Fruit fly (Drosophila melanogaster) whole organism, embryonic: ENCODE measurements around the gene cindr.
A peak's percentile ranks its signal among the peaks of the same experiment; 100 is the strongest.

ENCODE experiments used
- Asciz ChIP-seq: fragments of 200-800 bp; sonication (Bioruptor generic); optimal IDR thresholded peaks from 2 replicates; lab custom pipeline; 2017; ENCODE audit warnings: missing biosample characterization, mild to moderate bottlenecking, missing genetic modification characterization, missing genetic modification reagents
- Atf-2 ChIP-seq: fragments of 200-800 bp; sonication (Bioruptor generic); optimal IDR thresholded peaks from 2 replicates; lab custom pipeline; 2016; ENCODE audit warnings: missing biosample characterization, missing genetic modification characterization
- Awh ChIP-seq: fragments of 200-800 bp; sonication (Bioruptor generic); IDR thresholded peaks from 2 replicates; pipeline ENCODE4, ENCODE4 v1.3.6; 2022; ENCODE audit warnings: missing biosample characterization, missing genetic modification characterization
- BEAF-32 ChIP-seq: fragments of 200-800 bp; sonication (Bioruptor generic); optimal IDR thresholded peaks from 3 replicates; lab custom pipeline; 2017; ENCODE audit warnings: missing biosample characterization, missing genetic modification characterization, mild to moderate bottlenecking, moderate library complexity, missing genetic modification reagents
- CG10366 ChIP-seq: fragments of 200-800 bp; sonication (Bioruptor generic); IDR thresholded peaks from 2 replicates; pipeline ENCODE4 v1.3.6; 2022; ENCODE audit warnings: missing biosample characterization, missing genetic modification characterization
- CG10462 ChIP-seq: fragments of 200-800 bp; sonication (Bioruptor generic); optimal IDR thresholded peaks from 2 replicates; lab custom pipeline; 2016; ENCODE audit warnings: missing biosample characterization, missing genetic modification characterization
- CG12391 ChIP-seq: fragments of 200-800 bp; sonication (Bioruptor generic); optimal IDR thresholded peaks from 3 replicates; lab custom pipeline; 2018; ENCODE audit warnings: missing biosample characterization, mild to moderate bottlenecking, missing genetic modification characterization, moderate library complexity
- CG17385 ChIP-seq: fragments of 200-800 bp; sonication (Bioruptor generic); optimal IDR thresholded peaks from 3 replicates; lab custom pipeline; 2018; ENCODE audit warnings: missing biosample characterization, mild to moderate bottlenecking, missing genetic modification characterization
- CG1832 ChIP-seq: fragments of 200-800 bp; sonication (Bioruptor generic); optimal IDR thresholded peaks from 2 replicates; lab custom pipeline; 2017; ENCODE audit warnings: missing biosample characterization, mild to moderate bottlenecking, missing genetic modification characterization, inconsistent platforms
- CG30403 ChIP-seq: fragments of 200-800 bp; sonication (Bioruptor generic); optimal IDR thresholded peaks from 3 replicates; lab custom pipeline; 2016; ENCODE audit warnings: missing biosample characterization, missing genetic modification characterization
- CG31441 ChIP-seq: fragments of 200-800 bp; sonication (Bioruptor generic); IDR thresholded peaks from 2 replicates; pipeline ENCODE4 v1.3.6; 2022; ENCODE audit warnings: missing biosample characterization, missing genetic modification characterization
- CG34224 ChIP-seq: fragments of 200-800 bp; sonication (Bioruptor generic); IDR thresholded peaks from 3 replicates; pipeline ENCODE4 v1.3.6; 2022; ENCODE audit warnings: missing biosample characterization, missing genetic modification characterization; ENCODE audit not compliant: partially characterized antibody
- CG3847 ChIP-seq: fragments of 200-800 bp; sonication (Bioruptor generic); IDR thresholded peaks from 2 replicates; pipeline ENCODE4 v1.3.6; 2022; ENCODE audit warnings: missing biosample characterization, missing genetic modification characterization
- CG4360 ChIP-seq: fragments of 200-800 bp; sonication (Bioruptor generic); IDR thresholded peaks from 2 replicates; pipeline ENCODE4 v1.3.6; 2022; ENCODE audit warnings: missing biosample characterization, missing genetic modification characterization
- CG7372 ChIP-seq: fragments of 200-800 bp; sonication (Bioruptor generic); IDR thresholded peaks from 2 replicates; pipeline ENCODE4 v1.3.6; 2022; ENCODE audit warnings: missing biosample characterization, missing genetic modification characterization
- CG7963 ChIP-seq: fragments of 200-800 bp; sonication (Bioruptor generic); IDR thresholded peaks from 3 replicates; pipeline ENCODE4 v1.3.6; 2022; ENCODE audit warnings: missing biosample characterization, missing genetic modification characterization; ENCODE audit not compliant: partially characterized antibody
- Deaf1 ChIP-seq: fragments of 200-800 bp; optimal IDR thresholded peaks from 3 replicates; lab custom pipeline; 2019; ENCODE audit warnings: missing biosample characterization, mild to moderate bottlenecking, missing genetic modification characterization, moderate library complexity
- Doc3 ChIP-seq: fragments of 200-800 bp; sonication (Bioruptor generic); IDR thresholded peaks from 3 replicates; pipeline ENCODE4 v1.3.6; 2022; ENCODE audit warnings: missing biosample characterization, missing genetic modification characterization; ENCODE audit not compliant: partially characterized antibody
- HLH4C ChIP-seq: fragments of 200-800 bp; sonication (Bioruptor generic); IDR thresholded peaks from 3 replicates; pipeline ENCODE4 v1.3.6; 2022; ENCODE audit warnings: missing biosample characterization, missing genetic modification characterization; ENCODE audit not compliant: partially characterized antibody
- HmgZ ChIP-seq: fragments of 200-800 bp; sonication (Bioruptor generic); optimal IDR thresholded peaks from 2 replicates; lab custom pipeline; 2018; ENCODE audit warnings: missing biosample characterization, mild to moderate bottlenecking, missing genetic modification characterization
- Nf-YB ChIP-seq: fragments of 200-800 bp; sonication (Bioruptor generic); optimal IDR thresholded peaks from 3 replicates; lab custom pipeline; 2019; ENCODE audit warnings: missing biosample characterization, mild to moderate bottlenecking, missing genetic modification characterization, moderate library complexity
- Sin3A ChIP-seq: fragments of >200 bp; optimal IDR thresholded peaks from 2 replicates; lab custom pipeline; 2018
- Sox100B ChIP-seq: fragments of 200-800 bp; sonication (Bioruptor generic); optimal IDR thresholded peaks from 3 replicates; lab custom pipeline; 2018; ENCODE audit warnings: missing biosample characterization, mild to moderate bottlenecking, missing genetic modification characterization
- amos ChIP-seq: fragments of 200-800 bp; sonication (Bioruptor generic); IDR thresholded peaks from 2 replicates; pipeline ENCODE4 v1.3.6; 2022; ENCODE audit warnings: missing biosample characterization, missing genetic modification characterization; ENCODE audit not compliant: partially characterized antibody
- ara ChIP-seq: fragments of 200-800 bp; sonication (Bioruptor generic); IDR thresholded peaks from 2 replicates; pipeline ENCODE4 v1.3.6; 2022; ENCODE audit warnings: missing biosample characterization, missing genetic modification characterization
- ase ChIP-seq: fragments of 200-800 bp; sonication (Bioruptor generic); IDR thresholded peaks from 3 replicates; pipeline ENCODE4 v1.3.6; 2022; ENCODE audit warnings: missing biosample characterization, missing genetic modification characterization
- az2 ChIP-seq: fragments of 200-800 bp; sonication (Bioruptor generic); optimal IDR thresholded peaks from 3 replicates; lab custom pipeline; 2016; ENCODE audit warnings: missing biosample characterization, missing genetic modification characterization
- bcd ChIP-seq: fragments of 200-800 bp; sonication (Bioruptor generic); optimal IDR thresholded peaks from 2 replicates; lab custom pipeline; 2017; ENCODE audit warnings: missing biosample characterization, mild to moderate bottlenecking, missing genetic modification characterization
- cg ChIP-seq: fragments of 200-800 bp; sonication (Bioruptor generic); optimal IDR thresholded peaks from 3 replicates; lab custom pipeline; 2019; ENCODE audit warnings: missing biosample characterization, mild to moderate bottlenecking, missing genetic modification characterization, moderate library complexity
- chif ChIP-seq, 2 experiments: fragments of 200-800 bp; sonication (Bioruptor generic); optimal IDR thresholded peaks; 3 replicates each; lab custom pipeline; 2016; ENCODE audit warnings: missing biosample characterization in 2 of 2, missing genetic modification characterization in 2 of 2
- chinmo ChIP-seq: fragments of 200-800 bp; sonication (Bioruptor generic); IDR thresholded peaks from 4 replicates; pipeline ENCODE4 v1.3.6; 2022; ENCODE audit warnings: missing biosample characterization, missing genetic modification characterization; ENCODE audit not compliant: partially characterized antibody
- crol ChIP-seq: fragments of 200-800 bp; sonication (Bioruptor generic); IDR thresholded peaks from 2 replicates; pipeline ENCODE4 v1.3.6; 2022; ENCODE audit warnings: missing biosample characterization, missing genetic modification characterization
- dmrt11E ChIP-seq: fragments of 200-800 bp; sonication (Bioruptor generic); optimal IDR thresholded peaks from 3 replicates; lab custom pipeline; 2018; ENCODE audit warnings: missing biosample characterization, mild to moderate bottlenecking, missing genetic modification characterization, moderate library complexity
- dpn ChIP-seq, 2 experiments: fragments of 200-800 bp; sonication (Bioruptor generic); optimal IDR thresholded peaks; 3 replicates each; lab custom pipeline; 2016; ENCODE audit warnings: missing biosample characterization in 2 of 2, missing genetic modification characterization in 2 of 2
- ewg ChIP-seq: fragments of 200-800 bp; sonication (Bioruptor generic); optimal IDR thresholded peaks from 3 replicates; lab custom pipeline; 2017; ENCODE audit warnings: mild to moderate bottlenecking, missing biosample characterization, missing genetic modification reagents, missing genetic modification characterization
- fd64A ChIP-seq: fragments of 200-800 bp; sonication (Bioruptor generic); optimal IDR thresholded peaks from 3 replicates; lab custom pipeline; 2018; ENCODE audit warnings: missing biosample characterization, mild to moderate bottlenecking, missing genetic modification characterization
- hbn ChIP-seq: fragments of 200-800 bp; sonication (Bioruptor generic); IDR thresholded peaks from 2 replicates; pipeline ENCODE4 v1.3.6; 2022; ENCODE audit warnings: missing biosample characterization, missing genetic modification characterization; ENCODE audit not compliant: partially characterized antibody
- jing ChIP-seq: fragments of 200-800 bp; sonication (Bioruptor generic); optimal IDR thresholded peaks from 2 replicates; lab custom pipeline; 2018; ENCODE audit warnings: missing biosample characterization, mild to moderate bottlenecking, missing genetic modification characterization
- lola ChIP-seq, 3 experiments: fragments of >200 bp in 2 of 3; fragments of 200-800 bp in 1 of 3; sonication (Bioruptor generic) in 1 of 3; optimal IDR thresholded peaks; 2 replicates each; lab custom pipeline; 2017 to 2019; ENCODE audit warnings: missing biosample characterization in 3 of 3, missing genetic modification characterization in 3 of 3, mild to moderate bottlenecking in 1 of 3, moderate library complexity in 1 of 3
- nmo ChIP-seq: fragments of 200-800 bp; sonication (Bioruptor generic); optimal IDR thresholded peaks from 2 replicates; lab custom pipeline; 2018; ENCODE audit warnings: missing biosample characterization, mild to moderate bottlenecking, missing genetic modification characterization, moderate library complexity
- nom ChIP-seq: fragments of 200-800 bp; sonication (Bioruptor generic); optimal IDR thresholded peaks from 2 replicates; lab custom pipeline; 2017; ENCODE audit warnings: missing biosample characterization, missing genetic modification characterization, mild to moderate bottlenecking, moderate library complexity, missing genetic modification reagents
- prd ChIP-seq, 3 experiments: fragments of >200 bp in 2 of 3; fragments of 200-800 bp in 1 of 3; sonication (Bioruptor generic) in 1 of 3; optimal IDR thresholded peaks in 2 of 3; IDR thresholded peaks in 1 of 3; 2 replicates in 2 of 3; 3 replicates in 1 of 3; pipeline versions ENCODE4 v1.3.6 to Lab custom; 2017 to 2022; ENCODE audit warnings: missing biosample characterization in 1 of 3, missing genetic modification characterization in 1 of 3
- rib ChIP-seq: fragments of 200-800 bp; sonication (Bioruptor generic); IDR thresholded peaks from 2 replicates; pipeline ENCODE4 v1.3.6; 2022; ENCODE audit warnings: missing biosample characterization, missing genetic modification characterization
- shn ChIP-seq: fragments of 200-800 bp; sonication (Bioruptor generic); optimal IDR thresholded peaks from 3 replicates; lab custom pipeline; 2016; ENCODE audit warnings: missing biosample characterization, missing genetic modification characterization
- sima ChIP-seq: fragments of 200-800 bp; sonication (Bioruptor generic); optimal IDR thresholded peaks from 2 replicates; lab custom pipeline; 2016; ENCODE audit warnings: missing biosample characterization, missing genetic modification characterization

The cindr gene

DNA sequence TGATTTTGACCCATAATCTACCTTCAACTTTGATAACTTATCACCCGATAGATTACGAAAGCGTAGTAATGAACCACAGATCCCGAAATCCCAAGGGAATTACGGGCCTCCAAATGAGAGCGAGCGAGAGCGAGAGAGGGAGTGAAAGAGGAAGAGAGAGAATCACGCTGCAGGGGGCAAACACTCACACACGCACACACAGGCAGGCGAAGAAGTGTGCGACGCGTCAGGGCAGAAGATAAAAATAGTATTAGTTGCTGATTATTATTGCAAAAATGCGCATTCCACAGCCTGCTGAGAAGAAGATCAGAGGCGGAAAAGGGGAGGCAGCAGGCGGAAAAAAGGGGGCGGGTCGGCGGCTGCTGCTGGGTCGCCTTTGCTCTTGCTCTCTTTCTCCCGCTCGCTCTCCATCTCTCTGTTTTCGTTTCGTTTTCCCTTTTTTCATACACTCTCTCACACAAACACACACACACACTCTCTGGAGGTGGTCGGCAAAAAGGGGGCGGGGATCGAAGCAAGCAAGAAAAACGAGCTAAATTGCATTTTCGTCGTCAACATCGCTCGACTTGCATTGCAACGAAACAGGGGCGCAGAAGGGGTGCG, 5.1 kb upstream of the cindr start (continued):
- TF ChIP-seq CG31441 (GFP tag; lab: Robert Waterston, UW) (no peak), dpn (GFP tag; optimal IDR thresholded peaks at IDR 0.05; lab: Kevin White, UChicago) (no peak), crol (GFP tag; lab: Robert Waterston, UW) (peak; percentile 61), Atf-2 (no peak), CG7963 (GFP tag; lab: Robert Waterston, UW) (0 out of 3 replicates have a peak, but pooled peaks have one; percentile 9), CG1832 (GFP tag; lab: Kevin White, UChicago) (peak; percentile 77), CG7372 (no peak), HLH4C (GFP tag; lab: Robert Waterston, UW) (no peak), Sin3A (lab: Kevin White, UChicago) (no peak), hbn (GFP tag; lab: Robert Waterston, UW) (peak; percentile 45; the same call in 1 of the 2 replicates), nom (GFP tag; lab: Kevin White, UChicago) (no peak), amos (GFP tag; lab: Robert Waterston, UW) (0 out of 2 replicates have a peak, but pooled peaks have one; percentile 12), cg (GFP tag; lab: Kevin White, UChicago) (peak; percentile 79), ara (GFP tag; lab: Robert Waterston, UW) (0 out of 2 replicates have a peak, but pooled peaks have one; percentile 20), fd64A (GFP tag; lab: Kevin White, UChicago) (no peak), CG34224 (no peak; the same call in 2 of the 3 replicates), Awh (GFP tag; lab: Robert Waterston, UW) (no peak), HmgZ (tag; lab: Kevin White, UChicago) (no peak)

DNA sequence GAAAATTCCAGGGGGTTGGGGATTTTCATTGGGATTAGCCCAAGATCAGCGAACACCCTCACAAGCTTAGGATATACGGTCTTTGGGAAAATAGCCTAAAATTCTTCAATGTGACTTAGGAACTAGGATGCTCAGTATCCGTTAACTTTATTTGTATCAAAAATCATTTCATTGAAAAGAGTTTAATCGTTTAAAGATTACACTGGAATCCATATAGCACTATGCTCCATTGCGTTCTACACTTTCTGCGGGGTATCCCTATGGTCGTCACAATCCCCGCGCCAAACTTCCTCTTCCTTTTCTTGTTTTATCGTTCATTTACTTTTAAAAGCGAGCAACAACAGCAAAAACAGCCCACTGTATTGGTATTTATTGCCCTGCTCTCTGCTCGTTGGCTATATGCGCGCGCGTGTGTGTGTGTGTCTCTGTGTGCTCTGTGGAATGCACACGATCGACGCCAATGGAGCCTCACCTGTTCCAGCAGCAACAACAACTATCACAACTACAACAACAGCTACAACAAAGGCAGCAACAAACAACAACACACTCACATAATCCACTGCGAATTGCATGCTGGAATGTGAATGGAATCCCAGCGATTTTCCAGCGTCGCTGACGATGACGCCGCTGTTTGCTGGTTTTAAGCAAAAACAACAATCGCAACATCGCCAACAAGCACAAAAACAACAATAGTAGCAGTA, 4.5 kb upstream of the cindr start:
- peak in 1 of 2 experiments; percentile 18 for TF ChIP-seq chif (GFP tag; optimal IDR thresholded peaks at IDR 0.05; lab: Kevin White, UChicago)
- TF ChIP-seq CG12391: peak; percentile 35
- TF ChIP-seq HLH4C (GFP tag; lab: Robert Waterston, UW): no peak
- no peak for TF ChIP-seq CG10366 (GFP tag; lab: Robert Waterston, UW)
- no peak for TF ChIP-seq Deaf1 (tag; lab: Kevin White, UChicago)
- TF ChIP-seq nmo: peak; percentile 66
- TF ChIP-seq shn: peak; percentile 32
- peak; percentile 85 for TF ChIP-seq CG4360 (GFP tag; lab: Robert Waterston, UW)
- 0 out of 3 replicates have a peak, but pooled peaks have one; percentile 27 for TF ChIP-seq ase (GFP tag; lab: Robert Waterston, UW)
- 0 out of 4 replicates have a peak, but pooled peaks have one; percentile 40 for TF ChIP-seq chinmo (GFP tag; lab: Robert Waterston, UW)
- peak; percentile 15 for TF ChIP-seq Sox100B (GFP tag; lab: Kevin White, UChicago)
- TF ChIP-seq Nf-YB (GFP tag; lab: Kevin White, UChicago): peak; percentile 44
- peak; percentile 23; the same call in 1 of the 2 replicates for TF ChIP-seq rib (GFP tag; lab: Robert Waterston, UW)
- TF ChIP-seq Doc3 (GFP tag; lab: Robert Waterston, UW): no peak
- no peak for TF ChIP-seq jing
- no peak for TF ChIP-seq CG10462 (GFP tag; lab: Kevin White, UChicago)
- peak; percentile 28 for TF ChIP-seq Asciz (GFP tag; lab: Kevin White, UChicago)
- no peak for TF ChIP-seq BEAF-32 (GFP tag; lab: Kevin White, UChicago)
- peak; percentile 36 for TF ChIP-seq CG17385 (GFP tag; lab: Kevin White, UChicago)
- TF ChIP-seq bcd: peak; percentile 24
- TF ChIP-seq CG3847 (GFP tag; lab: Robert Waterston, UW): no peak
- TF ChIP-seq ewg (GFP tag; lab: Kevin White, UChicago): peak; percentile 44
- peak; percentile 35 for TF ChIP-seq dmrt11E
- peak; percentile 27 for TF ChIP-seq CG30403 (GFP tag; lab: Kevin White, UChicago)
- no peak for TF ChIP-seq sima (GFP tag; lab: Kevin White, UChicago)
- TF ChIP-seq lola (GFP tag; optimal IDR thresholded peaks at IDR 0.05; lab: Kevin White, UChicago): peak in 1 of 3 experiments; percentile 29
- TF ChIP-seq prd (optimal IDR thresholded peaks at IDR 0.05; lab: Kevin White, UChicago): no peak
- peak; percentile 19; the same call in 1 of the 3 replicates for TF ChIP-seq prd (GFP tag; IDR thresholded peaks at IDR 0.05; lab: Robert Waterston, UW)
- peak; percentile 22 for TF ChIP-seq az2 (GFP tag; lab: Kevin White, UChicago)
